Worm (Caenorhabditis elegans) whole organism, young adult: ENCODE results near the gene snb-7.

ENCODE experiments used
- B0336.3 ChIP-seq: fragments of 200-800 bp; sonication (Bioruptor generic); IDR thresholded peaks from 2 replicates; pipeline ENCODE4 v1.3.6; 2022; ENCODE audit warnings: missing genetic modification characterization, missing compliant biosample characterization
- C17E4.6 ChIP-seq: fragments of 200-800 bp; sonication (Bioruptor generic); IDR thresholded peaks from 2 replicates; pipeline ENCODE4 v1.3.6; 2022; ENCODE audit warnings: missing genetic modification reagents, missing genetic modification characterization, missing compliant biosample characterization
- D2030.7 ChIP-seq: fragments of 200-800 bp; sonication (Bioruptor generic); IDR thresholded peaks from 2 replicates; pipeline ENCODE4 v1.3.6; 2022; ENCODE audit warnings: missing genetic modification reagents, missing genetic modification characterization, missing compliant biosample characterization
- F10E7.11 ChIP-seq: sonication (generic microtip); optimal IDR thresholded peaks from 2 replicates; lab custom pipeline; 2017; ENCODE audit warnings: mild to moderate bottlenecking, missing genetic modification characterization, moderate library complexity, missing compliant biosample characterization
- F23B12.7 ChIP-seq: sonication (generic microtip); optimal IDR thresholded peaks from 2 replicates; lab custom pipeline; 2017; ENCODE audit warnings: missing genetic modification characterization, mild to moderate bottlenecking, missing compliant biosample characterization, antibody characterized with exemption, moderate library complexity; ENCODE audit not compliant: insufficient read depth
- F33H1.4 ChIP-seq: fragments of 200-800 bp; sonication (Bioruptor generic); IDR thresholded peaks from 2 replicates; pipeline ENCODE4 v1.3.6; 2022; ENCODE audit warnings: missing genetic modification reagents, missing genetic modification characterization, missing compliant biosample characterization
- K12H6.12 ChIP-seq: fragments of 200-800 bp; sonication (Bioruptor generic); optimal IDR thresholded peaks from 2 replicates; lab custom pipeline; 2018; ENCODE audit warnings: mild to moderate bottlenecking, missing genetic modification characterization, missing compliant biosample characterization
- T07F8.4 ChIP-seq: sonication (generic microtip); optimal IDR thresholded peaks from 2 replicates; lab custom pipeline; 2016; ENCODE audit warnings: mild to moderate bottlenecking, missing genetic modification characterization, moderate library complexity, missing compliant biosample characterization
- Y53F4B.3 ChIP-seq: fragments of 200-800 bp; sonication (Bioruptor generic); IDR thresholded peaks from 2 replicates; pipeline ENCODE4 v1.3.6; 2022; ENCODE audit warnings: missing genetic modification reagents, missing genetic modification characterization, missing compliant biosample characterization
- Y67H2A.10 ChIP-seq: fragments of 200-800 bp; sonication (Bioruptor generic); conservative IDR thresholded peaks from 2 replicates; pipeline ENCODE4 v1.3.6; 2022; ENCODE audit warnings: missing genetic modification reagents, missing genetic modification characterization, missing compliant biosample characterization
- ZK185.1 ChIP-seq: sonication (generic microtip); optimal IDR thresholded peaks from 2 replicates; lab custom pipeline; 2016; ENCODE audit warnings: mild to moderate bottlenecking, missing genetic modification characterization, missing compliant biosample characterization; ENCODE audit not compliant: poor library complexity, severe bottlenecking
- aptf-3 ChIP-seq: fragments of 200-800 bp; sonication (Bioruptor generic); IDR thresholded peaks from 2 replicates; pipeline ENCODE4 v1.3.6; 2022; ENCODE audit warnings: missing genetic modification characterization, missing compliant biosample characterization
- athp-1 ChIP-seq: sonication (generic microtip); optimal IDR thresholded peaks from 2 replicates; lab custom pipeline; 2017; ENCODE audit warnings: mild to moderate bottlenecking, missing genetic modification characterization, missing compliant biosample characterization
- attf-5 ChIP-seq: fragments of 200-800 bp; sonication (Bioruptor generic); optimal IDR thresholded peaks from 2 replicates; lab custom pipeline; 2018; ENCODE audit warnings: mild to moderate bottlenecking, missing genetic modification characterization, missing compliant biosample characterization
- bed-1 ChIP-seq: fragments of 200-800 bp; sonication (Bioruptor generic); IDR thresholded peaks from 2 replicates; pipeline ENCODE4 v1.3.6; 2022; ENCODE audit warnings: missing genetic modification reagents, missing genetic modification characterization, missing compliant biosample characterization
- ccch-3 ChIP-seq: fragments of 200-800 bp; sonication (Bioruptor generic); optimal IDR thresholded peaks from 2 replicates; lab custom pipeline; 2018; ENCODE audit warnings: mild to moderate bottlenecking, missing genetic modification characterization, missing compliant biosample characterization
- cebp-1 ChIP-seq, 2 experiments: fragments of 200-800 bp in 1 of 2; sonication (Bioruptor generic) in 1 of 2; sonication (generic microtip) in 1 of 2; IDR thresholded peaks in 1 of 2; optimal IDR thresholded peaks in 1 of 2; 2 replicates each; pipeline versions ENCODE4 v1.3.6 to Lab custom; 2017 to 2022; ENCODE audit warnings: missing compliant biosample characterization in 2 of 2, missing genetic modification characterization in 2 of 2, mild to moderate bottlenecking in 1 of 2, missing genetic modification reagents in 1 of 2, moderate library complexity in 1 of 2
- ceh-40 ChIP-seq: fragments of 200-800 bp; sonication (Bioruptor generic); IDR thresholded peaks from 2 replicates; pipeline ENCODE4 v1.3.6; 2022; ENCODE audit warnings: missing genetic modification characterization, missing compliant biosample characterization
- die-1 ChIP-seq: sonication (generic microtip); optimal IDR thresholded peaks from 2 replicates; lab custom pipeline; 2016; ENCODE audit warnings: missing genotype, mild to moderate bottlenecking, missing genetic modification characterization, missing compliant biosample characterization
- dpl-1 ChIP-seq: fragments of 150-350 bp; optimal IDR thresholded peaks from 2 replicates; lab custom pipeline; 2014; ENCODE audit warnings: missing biosample characterization, missing genetic modification reagents, missing genetic modification characterization
- efl-1 ChIP-seq: fragments of 150-350 bp; optimal IDR thresholded peaks from 2 replicates; lab custom pipeline; 2014; ENCODE audit warnings: missing biosample characterization, missing genetic modification reagents, missing genetic modification characterization
- egl-44 ChIP-seq: fragments of 200-800 bp; sonication (Bioruptor generic); IDR thresholded peaks from 2 replicates; pipeline ENCODE4 v1.3.6; 2022; ENCODE audit warnings: missing genetic modification reagents, missing genetic modification characterization, missing compliant biosample characterization
- him-1 ChIP-seq: sonication (generic microtip); optimal IDR thresholded peaks from 2 replicates; lab custom pipeline; 2016; ENCODE audit warnings: missing genotype, missing genetic modification reagents, missing genetic modification characterization, missing compliant biosample characterization
- hlh-26 ChIP-seq: fragments of 200-800 bp; sonication (Bioruptor generic); conservative IDR thresholded peaks from 2 replicates; pipeline ENCODE4 v1.3.6; 2022; ENCODE audit warnings: missing genetic modification reagents, missing genetic modification characterization, missing compliant biosample characterization
- hmg-1.2 ChIP-seq: fragments of 200-800 bp; sonication (Bioruptor generic); IDR thresholded peaks from 2 replicates; pipeline ENCODE4 v1.3.6; 2022; ENCODE audit warnings: missing genetic modification reagents, missing genetic modification characterization, missing compliant biosample characterization
- hmg-20 ChIP-seq: fragments of 200-800 bp; sonication (Bioruptor generic); IDR thresholded peaks from 2 replicates; pipeline ENCODE4 v1.3.6; 2022; ENCODE audit warnings: missing genetic modification reagents, missing genetic modification characterization, missing compliant biosample characterization
- let-607 ChIP-seq, 2 experiments: fragments of 200-800 bp in 1 of 2; sonication (Bioruptor generic) in 1 of 2; sonication (generic microtip) in 1 of 2; optimal IDR thresholded peaks; 2 replicates each; lab custom pipeline; 2016 to 2018; ENCODE audit warnings: mild to moderate bottlenecking in 2 of 2, missing compliant biosample characterization in 2 of 2, missing genetic modification characterization in 2 of 2, moderate library complexity in 2 of 2, missing genotype in 1 of 2
- lin-35 ChIP-seq, 3 experiments: fragments of 150-350 bp in 2 of 3; sonication (generic microtip) in 1 of 3; optimal IDR thresholded peaks; 2 replicates each; lab custom pipeline; 2014 to 2018; ENCODE audit warnings: missing biosample characterization in 3 of 3, missing genetic modification characterization in 3 of 3, missing genetic modification reagents in 3 of 3
- lin-40 ChIP-seq: sonication (generic microtip); optimal IDR thresholded peaks from 2 replicates; lab custom pipeline; 2016; ENCODE audit warnings: missing genetic modification characterization, mild to moderate bottlenecking, missing compliant biosample characterization, missing genotype, missing genetic modification reagents
- lin-54 ChIP-seq: fragments of 200-800 bp; sonication (Bioruptor generic); optimal IDR thresholded peaks from 2 replicates; lab custom pipeline; 2018; ENCODE audit warnings: mild to moderate bottlenecking, missing genetic modification characterization, missing compliant biosample characterization
- lir-1 ChIP-seq: fragments of 200-800 bp; sonication (Bioruptor generic); conservative IDR thresholded peaks from 2 replicates; pipeline ENCODE4 v1.3.6; 2022; ENCODE audit warnings: missing genetic modification reagents, missing genetic modification characterization, missing compliant biosample characterization
- lsl-1 ChIP-seq: fragments of 200-800 bp; sonication (Bioruptor generic); optimal IDR thresholded peaks from 2 replicates; lab custom pipeline; 2018; ENCODE audit warnings: mild to moderate bottlenecking, missing genetic modification characterization, moderate library complexity, missing compliant biosample characterization
- madf-6 ChIP-seq: fragments of 200-800 bp; sonication (Bioruptor generic); IDR thresholded peaks from 2 replicates; pipeline ENCODE4 v1.3.6; 2022; ENCODE audit warnings: missing genetic modification reagents, missing genetic modification characterization, missing compliant biosample characterization
- mcd-1 ChIP-seq: fragments of 200-800 bp; sonication (Bioruptor generic); IDR thresholded peaks from 2 replicates; pipeline ENCODE4 v1.3.6; 2022; ENCODE audit warnings: missing genetic modification reagents, missing genetic modification characterization, missing compliant biosample characterization
- nhr-179 ChIP-seq: sonication (generic microtip); optimal IDR thresholded peaks from 2 replicates; lab custom pipeline; 2016; ENCODE audit warnings: mild to moderate bottlenecking, missing genetic modification characterization, missing compliant biosample characterization
- sea-2 ChIP-seq: fragments of 200-800 bp; sonication (Bioruptor generic); IDR thresholded peaks from 2 replicates; pipeline ENCODE4 v1.3.6; 2022; ENCODE audit warnings: missing genetic modification characterization, missing compliant biosample characterization
- sptf-2 ChIP-seq: fragments of 200-800 bp; sonication (Bioruptor generic); optimal IDR thresholded peaks from 2 replicates; lab custom pipeline; 2018; ENCODE audit warnings: mild to moderate bottlenecking, missing genetic modification characterization, missing compliant biosample characterization
- unc-62 ChIP-seq: fragments of 150-350 bp; optimal IDR thresholded peaks from 2 replicates; lab custom pipeline; 2014; ENCODE audit warnings: missing biosample characterization, missing genetic modification reagents, missing genetic modification characterization
- ztf-6 ChIP-seq: fragments of 200-800 bp; sonication (Bioruptor generic); IDR thresholded peaks from 2 replicates; pipeline ENCODE4 v1.3.6; 2022; ENCODE audit warnings: missing genetic modification reagents, missing genetic modification characterization, missing compliant biosample characterization

snb-7 gene

ce11 chrIV:12547824-12548223 is 12.8 kb upstream of the snb-7 start, which contains the start of gene ipmk-1:
Gene ipmk-1, plus strand, starts transcription at chrIV:12548124.
- TF ChIP-seq unc-62, result no peak
- no peak for TF ChIP-seq T07F8.4 (tag; lab: Kevin White, UChicago)
- no peak for TF ChIP-seq lsl-1
- TF ChIP-seq ztf-6 (GFP tag; lab: Robert Waterston, UW), result no peak
- TF ChIP-seq mcd-1 (GFP tag; lab: Robert Waterston, UW), result no peak
- no peak for TF ChIP-seq aptf-3 (GFP tag; lab: Robert Waterston, UW)
- TF ChIP-seq let-607 (tag; optimal IDR thresholded peaks at IDR 0.05; lab: Kevin White, UChicago), result no peak
- no peak for TF ChIP-seq F10E7.11 (tag; lab: Kevin White, UChicago)
- no peak for TF ChIP-seq die-1 (tag; lab: Kevin White, UChicago)
- no peak for TF ChIP-seq nhr-179 (tag; lab: Kevin White, UChicago)

ce11 chrIV:12549014-12549413 is 11.7 kb upstream of the snb-7 start:
- TF ChIP-seq Y67H2A.10 (GFP tag; lab: Robert Waterston, UW) (no peak), sptf-2 (GFP tag; lab: Kevin White, UChicago) (no peak), egl-44 (GFP tag; lab: Robert Waterston, UW) (no peak)

- TF ChIP-seq B0336.3 (GFP tag; lab: Robert Waterston, UW), result no peak
- TF ChIP-seq attf-5 (GFP tag; lab: Kevin White, UChicago), result no peak
- no peak for TF ChIP-seq bed-1 (GFP tag; lab: Robert Waterston, UW)
- TF ChIP-seq hlh-26, result no peak
- no peak for TF ChIP-seq cebp-1 (GFP tag; IDR thresholded peaks at IDR 0.05; lab: Robert Waterston, UW)
- TF ChIP-seq cebp-1 (tag; optimal IDR thresholded peaks at IDR 0.05; lab: Kevin White, UChicago), result no peak
- no peak for TF ChIP-seq sea-2
- no peak for TF ChIP-seq efl-1 (GFP tag; lab: Kevin White, UChicago)
- TF ChIP-seq hmg-20 (GFP tag; lab: Robert Waterston, UW), result no peak
- no peak for TF ChIP-seq lir-1 (GFP tag; lab: Robert Waterston, UW)
Measured at ce11 chrIV:12551944-12552343, 8.7 kb upstream of the snb-7 start.

- no peak for TF ChIP-seq hmg-20 (GFP tag; lab: Robert Waterston, UW)
- TF ChIP-seq K12H6.12 (tag; lab: Kevin White, UChicago), result no peak
- TF ChIP-seq F23B12.7 (tag; lab: Kevin White, UChicago), result peak; percentile 35
- TF ChIP-seq Y53F4B.3 (GFP tag; lab: Robert Waterston, UW), result no peak
- peak; percentile 31; the same call in 1 of the 2 replicates for TF ChIP-seq D2030.7
- peak; percentile 24; the same call in 1 of the 2 replicates for TF ChIP-seq hmg-1.2
- TF ChIP-seq lin-40 (tag; lab: Kevin White, UChicago), result peak; percentile 31
- no peak for TF ChIP-seq ccch-3 (GFP tag; lab: Kevin White, UChicago)
- peak; percentile 71 to 95 (median 76) for TF ChIP-seq lin-35 (GFP tag; optimal IDR thresholded peaks at IDR 0.05; lab: Kevin White, UChicago)
- TF ChIP-seq dpl-1 (GFP tag; lab: Kevin White, UChicago), result peak; percentile 86
- peak; percentile 2 for TF ChIP-seq him-1 (tag; lab: Kevin White, UChicago)
- peak; percentile 23 for TF ChIP-seq ZK185.1
- no peak for TF ChIP-seq lir-1 (GFP tag; lab: Robert Waterston, UW)
- TF ChIP-seq ceh-40 (GFP tag; lab: Robert Waterston, UW), result no peak
- no peak for TF ChIP-seq C17E4.6
- no peak for TF ChIP-seq attf-5 (GFP tag; lab: Kevin White, UChicago)
- peak; percentile 21 for TF ChIP-seq lsl-1
- no peak for TF ChIP-seq athp-1 (tag; lab: Kevin White, UChicago)
- peak; percentile 87 for TF ChIP-seq efl-1 (GFP tag; lab: Kevin White, UChicago)
- TF ChIP-seq madf-6 (GFP tag; lab: Robert Waterston, UW), result peak; percentile 35; the same call in 1 of the 2 replicates
- TF ChIP-seq lin-54 (GFP tag; lab: Kevin White, UChicago), result peak; percentile 97
- peak; percentile 51 for TF ChIP-seq F33H1.4
Measured at ce11 chrIV:12558925-12559450, 1.7 kb upstream of the snb-7 start, which contains the start of the genes ZK795.2 and ZK795.3. Gene ZK795.2, minus strand, starts transcription at chrIV:12558975. Gene ZK795.3, plus strand, starts transcription at chrIV:12559365.
